Fruit fly (Drosophila melanogaster) whole organism, prepupa: ENCODE data around the gene CG34434.

Experiments used
- CG10631 ChIP-seq: fragments of 200-800 bp; sonication (Bioruptor generic); optimal IDR thresholded peaks from 2 replicates; lab custom pipeline; 2016; ENCODE audit warnings: missing biosample characterization, missing genetic modification characterization
- CG10669 ChIP-seq: fragments of 200-800 bp; sonication (Bioruptor generic); optimal IDR thresholded peaks from 3 replicates; lab custom pipeline; 2018; ENCODE audit warnings: missing biosample characterization, mild to moderate bottlenecking, missing genetic modification characterization, moderate library complexity
- CG11762 ChIP-seq: fragments of 200-800 bp; sonication (Bioruptor generic); optimal IDR thresholded peaks from 3 replicates; lab custom pipeline; 2016; ENCODE audit warnings: missing biosample characterization, missing genetic modification characterization; ENCODE audit not compliant: insufficient read depth
- CG6808 ChIP-seq: fragments of 200-800 bp; sonication (Bioruptor generic); optimal IDR thresholded peaks from 3 replicates; lab custom pipeline; 2017; ENCODE audit warnings: missing biosample characterization, missing genetic modification characterization, mild to moderate bottlenecking, moderate library complexity, missing genetic modification reagents
- CG8119 ChIP-seq: fragments of 200-800 bp; sonication (Bioruptor generic); IDR thresholded peaks from 3 replicates; pipeline ENCODE4 v1.3.6; 2022; ENCODE audit warnings: missing biosample characterization, missing genetic modification characterization
- Gug ChIP-seq: fragments of 200-800 bp; sonication (Bioruptor generic); IDR thresholded peaks from 2 replicates; pipeline ENCODE4 v1.3.6; 2022; ENCODE audit warnings: missing biosample characterization, missing genetic modification characterization
- Lpt ChIP-seq: fragments of 200-800 bp; sonication (Bioruptor generic); optimal IDR thresholded peaks from 3 replicates; lab custom pipeline; 2016; ENCODE audit warnings: missing biosample characterization, missing genetic modification characterization
- Sox102F ChIP-seq: fragments of 200-800 bp; sonication (Bioruptor generic); optimal IDR thresholded peaks from 2 replicates; lab custom pipeline; 2016; ENCODE audit warnings: missing biosample characterization, mild to moderate bottlenecking, missing genetic modification characterization
- Sox15 ChIP-seq: fragments of 200-800 bp; sonication (Bioruptor generic); optimal IDR thresholded peaks from 3 replicates; lab custom pipeline; 2016; ENCODE audit warnings: missing biosample characterization, missing genetic modification characterization
- dac ChIP-seq: fragments of 200-800 bp; sonication (Bioruptor generic); optimal IDR thresholded peaks from 2 replicates; lab custom pipeline; 2017; ENCODE audit warnings: missing biosample characterization, mild to moderate bottlenecking, missing genetic modification characterization
- pdm3 ChIP-seq: fragments of 200-800 bp; sonication (Bioruptor generic); optimal IDR thresholded peaks from 3 replicates; lab custom pipeline; 2016; ENCODE audit warnings: missing biosample characterization, missing genetic modification characterization
- salr ChIP-seq, 2 experiments: fragments of 200-800 bp; sonication (Bioruptor generic); optimal IDR thresholded peaks; 3 replicates each; lab custom pipeline; 2016 to 2018; ENCODE audit warnings: missing biosample characterization in 2 of 2, missing genetic modification characterization in 2 of 2, mild to moderate bottlenecking in 1 of 2

The CG34434 gene

dm6 chrX:5587023-5587422 is 29.1 kb downstream of the CG34434 start:
- no peak for TF ChIP-seq CG8119 (GFP tag; lab: Robert Waterston, UW)
- TF ChIP-seq pdm3, result no peak
- no peak for TF ChIP-seq Sox15 (GFP tag; lab: Kevin White, UChicago)
- no peak for TF ChIP-seq Gug (GFP tag; lab: Robert Waterston, UW)
- no peak for TF ChIP-seq CG10669 (GFP tag; lab: Kevin White, UChicago)
- no peak for TF ChIP-seq CG11762 (GFP tag; lab: Kevin White, UChicago)
- TF ChIP-seq salr (GFP tag; optimal IDR thresholded peaks at IDR 0.05; lab: Kevin White, UChicago), result no peak

- TF ChIP-seq Lpt (GFP tag; lab: Kevin White, UChicago) (no peak), CG6808 (GFP tag; lab: Kevin White, UChicago) (no peak), dac (GFP tag; lab: Kevin White, UChicago) (no peak), Sox102F (GFP tag; lab: Kevin White, UChicago) (no peak), CG10631 (GFP tag; lab: Kevin White, UChicago) (no peak)
Measured at dm6 chrX:5579484-5579883, 36.7 kb downstream of the CG34434 start.
